Worm (Caenorhabditis elegans): ENCODE results near the gene ZK697.1.

Gene ZK697.1

ce11 chrV:1781922-1782321, 29.3 kb downstream of the ZK697.1 start, which contains the start of gene F36H9.5:
F36H9.5 (minus strand) TSS chrV:1782022.
- TF ChIP-seq lin-32 (GFP tag; optimal IDR thresholded peaks at IDR 0.05): no peak
- no peak for TF ChIP-seq hlh-1 (tag; optimal IDR thresholded peaks at IDR 0.05)
- no peak for TF ChIP-seq nhr-76 (tag; optimal IDR thresholded peaks at IDR 0.05)
- no peak for TF ChIP-seq drap-1 (GFP tag; optimal IDR thresholded peaks at IDR 0.05)
- TF ChIP-seq pha-4 (tag; optimal IDR thresholded peaks at IDR 0.05): no peak
- TF ChIP-seq tbx-8 (GFP tag; optimal IDR thresholded peaks at IDR 0.05): no peak
- no peak for TF ChIP-seq nhr-12 (tag; optimal IDR thresholded peaks at IDR 0.05)
- TF ChIP-seq mls-2 (tag; optimal IDR thresholded peaks at IDR 0.05): no peak
- TF ChIP-seq elt-3 (tag; optimal IDR thresholded peaks at IDR 0.05): no peak
- TF ChIP-seq nhr-237 (tag; optimal IDR thresholded peaks at IDR 0.05): no peak
- TF ChIP-seq mep-1 (tag; optimal IDR thresholded peaks at IDR 0.05): no peak
- TF ChIP-seq ceh-39 (tag; optimal IDR thresholded peaks at IDR 0.05): no peak
- no peak for TF ChIP-seq snpc-4 (tag; optimal IDR thresholded peaks at IDR 0.05)
- TF ChIP-seq sem-2 (GFP tag; optimal IDR thresholded peaks at IDR 0.05): no peak
- TF ChIP-seq ceh-83 (GFP tag; optimal IDR thresholded peaks at IDR 0.05): no peak

- no peak for TF ChIP-seq lin-32 (GFP tag; optimal IDR thresholded peaks at IDR 0.05)
- TF ChIP-seq ham-2 (GFP tag; optimal IDR thresholded peaks at IDR 0.05): no peak
- no peak for TF ChIP-seq drap-1 (GFP tag; optimal IDR thresholded peaks at IDR 0.05)
- TF ChIP-seq tbx-8 (GFP tag; optimal IDR thresholded peaks at IDR 0.05): no peak
- TF ChIP-seq hlh-1 (tag; optimal IDR thresholded peaks at IDR 0.05): no peak
- TF ChIP-seq zip-8 (tag; optimal IDR thresholded peaks at IDR 0.05): no peak
- TF ChIP-seq lsy-2 (tag; optimal IDR thresholded peaks at IDR 0.05): no peak
- TF ChIP-seq ceh-43 (GFP tag; optimal IDR thresholded peaks at IDR 0.05): no peak
- no peak for TF ChIP-seq ceh-83 (GFP tag; optimal IDR thresholded peaks at IDR 0.05)
- TF ChIP-seq M03D4.4 (tag; optimal IDR thresholded peaks at IDR 0.05): no peak
- TF ChIP-seq mep-1 (tag; optimal IDR thresholded peaks at IDR 0.05): no peak
- TF ChIP-seq ztf-11 (tag; optimal IDR thresholded peaks at IDR 0.05): no peak
- no peak for TF ChIP-seq unc-62 (GFP tag; optimal IDR thresholded peaks at IDR 0.05)
- TF ChIP-seq elt-3 (tag; optimal IDR thresholded peaks at IDR 0.05): no peak
- no peak for TF ChIP-seq flh-1 (GFP tag; optimal IDR thresholded peaks at IDR 0.05)
- TF ChIP-seq nhr-28 (tag; optimal IDR thresholded peaks at IDR 0.05): no peak
- no peak for TF ChIP-seq sptf-1 (tag; optimal IDR thresholded peaks at IDR 0.05)
- no peak for TF ChIP-seq ces-1 (GFP tag; optimal IDR thresholded peaks at IDR 0.05)
- TF ChIP-seq nhr-76 (tag; optimal IDR thresholded peaks at IDR 0.05): no peak
- TF ChIP-seq sem-2 (GFP tag; optimal IDR thresholded peaks at IDR 0.05): no peak
These were observed 35.6 kb downstream of the ZK697.1 start, which contains the start of gene F36H9.2 for ce11 chrV:1788157-1788556. F36H9.2 (plus strand) TSS chrV:1788457.

- TF ChIP-seq sptf-1 (tag; optimal IDR thresholded peaks at IDR 0.05): no peak
- TF ChIP-seq zip-8 (tag; optimal IDR thresholded peaks at IDR 0.05): no peak
- no peak for TF ChIP-seq hlh-1 (tag; optimal IDR thresholded peaks at IDR 0.05)
- TF ChIP-seq elt-3 (tag; optimal IDR thresholded peaks at IDR 0.05): no peak
- no peak for TF ChIP-seq ceh-43 (GFP tag; optimal IDR thresholded peaks at IDR 0.05)
- no peak for TF ChIP-seq ham-2 (GFP tag; optimal IDR thresholded peaks at IDR 0.05)
- no peak for TF ChIP-seq elt-1 (tag; optimal IDR thresholded peaks at IDR 0.05; ENCODE audit: borderline replicate concordance, insufficient read depth)
- TF ChIP-seq cnd-1 (tag; optimal IDR thresholded peaks at IDR 0.05): no peak
- no peak for TF ChIP-seq lin-32 (GFP tag; optimal IDR thresholded peaks at IDR 0.05)
- TF ChIP-seq mab-5 (tag; optimal IDR thresholded peaks at IDR 0.05): no peak
- no peak for TF ChIP-seq unc-62 (GFP tag; optimal IDR thresholded peaks at IDR 0.05)
- no peak for TF ChIP-seq mls-2 (tag; optimal IDR thresholded peaks at IDR 0.05)
- no peak for TF ChIP-seq mep-1 (tag; optimal IDR thresholded peaks at IDR 0.05)
These were observed 36.9 kb downstream of the ZK697.1 start for ce11 chrV:1789495-1789894.

- TF ChIP-seq nhr-76 (tag; optimal IDR thresholded peaks at IDR 0.05) (no peak), nhr-28 (tag; optimal IDR thresholded peaks at IDR 0.05) (no peak), ztf-11 (tag; optimal IDR thresholded peaks at IDR 0.05) (no peak), ceh-39 (tag; optimal IDR thresholded peaks at IDR 0.05) (no peak), nhr-2 (tag; optimal IDR thresholded peaks at IDR 0.05) (no peak), zip-8 (tag; optimal IDR thresholded peaks at IDR 0.05) (no peak)
These were observed 41.6 kb downstream of the ZK697.1 start, which contains the start of gene F36H9.1 for ce11 chrV:1794218-1794617. F36H9.1 (plus strand) TSS chrV:1794518.

ce11 chrV:1797900-1798299, 45.3 kb downstream of the ZK697.1 start, which contains the start of gene F36H9.10:
F36H9.10 (plus strand) TSS chrV:1798200.
- TF ChIP-seq blmp-1 (tag; optimal IDR thresholded peaks at IDR 0.05) (no peak), mab-5 (tag; optimal IDR thresholded peaks at IDR 0.05) (no peak), lin-13 (tag; optimal IDR thresholded peaks at IDR 0.05) (no peak)

All from whole organism, mixed stage, embryonic.